Fruit fly (Drosophila melanogaster): ENCODE data around the gene CG31626.

CG31626 gene

dm6 chr2L:21242369-21242768 is 5.8 kb upstream of the CG31626 start:
- TF ChIP-seq CG8089 (GFP tag; optimal IDR thresholded peaks at IDR 0.05) (no peak), abd-A (tag; optimal IDR thresholded peaks at IDR 0.05) (peak; percentile 58), onecut (GFP tag; IDR thresholded peaks at IDR 0.05) (peak; percentile 59)

- TF ChIP-seq usp (GFP tag; optimal IDR thresholded peaks at IDR 0.05) (no peak), rib (GFP tag; IDR thresholded peaks at IDR 0.05) (no peak), lab (GFP tag; optimal IDR thresholded peaks at IDR 0.05) (no peak), wdn (GFP tag; IDR thresholded peaks at IDR 0.05) (no peak), CG10366 (GFP tag; IDR thresholded peaks at IDR 0.05) (no peak), ewg (GFP tag; optimal IDR thresholded peaks at IDR 0.05) (peak; percentile 95), CG17802 (tag; optimal IDR thresholded peaks at IDR 0.05) (no peak), Sry-δ (GFP tag; optimal IDR thresholded peaks at IDR 0.05) (no peak), Ravus (GFP tag; IDR thresholded peaks at IDR 0.05) (no peak), danr (GFP tag; IDR thresholded peaks at IDR 0.05) (no peak), wor (GFP tag; IDR thresholded peaks at IDR 0.05) (no peak), pita (GFP tag; optimal IDR thresholded peaks at IDR 0.05) (peak; percentile 28), CG30020 (tag; optimal IDR thresholded peaks at IDR 0.05) (no peak), CrebB (tag; optimal IDR thresholded peaks at IDR 0.05) (no peak), CG11085 (GFP tag; IDR thresholded peaks at IDR 0.05) (no peak), slp2 (GFP tag; optimal IDR thresholded peaks at IDR 0.05) (no peak), Med (GFP tag) (no peak), sqz (GFP tag; optimal IDR thresholded peaks at IDR 0.05) (peak; percentile 46), CG7839 (tag; optimal IDR thresholded peaks at IDR 0.05) (no peak), H15 (GFP tag; IDR thresholded peaks at IDR 0.05) (no peak), CG7928 (GFP tag; optimal IDR thresholded peaks at IDR 0.05) (no peak), CG18262 (tag; optimal IDR thresholded peaks at IDR 0.05) (no peak), CG11456 (GFP tag; IDR thresholded peaks at IDR 0.05) (no peak), Jarid2 (GFP tag; optimal IDR thresholded peaks at IDR 0.05) (peak; percentile 26), Sry-β (GFP tag; optimal IDR thresholded peaks at IDR 0.05) (no peak), CG30431 (GFP tag; optimal IDR thresholded peaks at IDR 0.05) (no peak), nerfin-2 (GFP tag; IDR thresholded peaks at IDR 0.05; ENCODE audit: partially characterized antibody) (no peak), prd (optimal IDR thresholded peaks at IDR 0.05) (no peak), prd (GFP tag; IDR thresholded peaks at IDR 0.05) (no peak), CG4854 (GFP tag; optimal IDR thresholded peaks at IDR 0.05) (no peak), luna (GFP tag; optimal IDR thresholded peaks at IDR 0.05) (no peak), CG12391 (tag; optimal IDR thresholded peaks at IDR 0.05) (no peak), h (optimal IDR thresholded peaks at IDR 0.05) (no peak), Ets97D (GFP tag; optimal IDR thresholded peaks at IDR 0.05) (no peak), trh (GFP tag; optimal IDR thresholded peaks at IDR 0.05) (no peak), crol (GFP tag; IDR thresholded peaks at IDR 0.05) (no peak), Kr (GFP tag; optimal IDR thresholded peaks at IDR 0.05) (no peak), btn (GFP tag; optimal IDR thresholded peaks at IDR 0.05) (no peak), CG17186 (GFP tag; optimal IDR thresholded peaks at IDR 0.05) (no peak), gfzf (GFP tag; optimal IDR thresholded peaks at IDR 0.05) (no peak), br (optimal IDR thresholded peaks at IDR 0.05) (no peak), mam (GFP tag; optimal IDR thresholded peaks at IDR 0.05) (no peak), CG8944 (GFP tag; optimal IDR thresholded peaks at IDR 0.05) (no peak), corto (GFP tag; optimal IDR thresholded peaks at IDR 0.05) (peak; percentile 76), CG14965 (GFP tag; optimal IDR thresholded peaks at IDR 0.05; ENCODE audit: borderline replicate concordance) (no peak), cwo (GFP tag; optimal IDR thresholded peaks at IDR 0.05) (no peak), trem (tag; optimal IDR thresholded peaks at IDR 0.05) (peak; percentile 13)
Measured at dm6 chr2L:21237748-21238459, 1.4 kb upstream of the CG31626 start.

Measured in whole organism, embryonic.